Fruit fly (Drosophila melanogaster): ENCODE measurements around the gene CG17477.

CG17477 gene

DNA sequence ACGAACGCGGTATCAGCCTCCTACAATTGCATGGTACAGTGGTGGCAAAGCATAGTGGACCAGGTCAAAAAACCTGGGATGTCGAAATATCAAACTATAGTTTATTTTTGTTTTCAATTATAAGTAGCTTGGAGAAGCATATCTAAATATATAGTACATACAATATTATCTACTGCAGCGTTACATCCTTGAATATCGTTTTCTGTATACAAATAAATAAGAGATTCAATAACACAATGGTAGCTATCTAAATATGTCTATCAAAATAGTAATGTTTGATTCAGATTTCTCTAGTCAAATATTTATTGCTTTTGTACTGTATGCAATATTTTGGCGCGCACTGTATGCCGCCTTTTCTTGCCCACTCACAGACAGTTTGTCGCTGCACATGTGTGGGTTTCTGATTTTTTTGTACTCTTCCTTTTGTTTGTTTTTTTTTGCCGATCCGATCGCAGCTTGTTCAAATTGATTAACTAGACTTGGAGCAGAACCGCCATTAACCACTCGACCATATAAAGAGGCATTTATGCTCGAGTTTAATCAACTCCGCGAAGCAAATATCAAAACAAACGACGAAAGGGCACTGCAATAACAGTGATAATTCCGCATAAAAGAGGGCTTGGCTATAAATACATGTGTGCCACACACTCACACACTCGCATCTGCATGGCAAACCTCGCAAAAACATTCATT lies 45.9 kb downstream of the CG17477 start (continued):
- TF ChIP-seq mld (GFP tag; IDR thresholded peaks at IDR 0.05; ENCODE audit: partially characterized antibody), result no peak
- TF ChIP-seq hkb (optimal IDR thresholded peaks at IDR 0.05), result no peak
- TF ChIP-seq hkb (GFP tag; IDR thresholded peaks at IDR 0.05), result peak; percentile 98
- peak; percentile 94 for TF ChIP-seq lmd (GFP tag; IDR thresholded peaks at IDR 0.05)
- TF ChIP-seq vvl (GFP tag; IDR thresholded peaks at IDR 0.05), result peak; percentile 96
- peak; percentile 9 for TF ChIP-seq HmgD (GFP tag; optimal IDR thresholded peaks at IDR 0.05)
- peak; percentile 92 for TF ChIP-seq slou (GFP tag; optimal IDR thresholded peaks at IDR 0.05)
- TF ChIP-seq Poxn (GFP tag; IDR thresholded peaks at IDR 0.05), result peak; percentile 56
- peak; percentile 79 for TF ChIP-seq CG17912 (GFP tag; optimal IDR thresholded peaks at IDR 0.05)
- peak; percentile 87 for TF ChIP-seq CG4854 (GFP tag; optimal IDR thresholded peaks at IDR 0.05)
- peak; percentile 87 for TF ChIP-seq Mad (GFP tag; optimal IDR thresholded peaks at IDR 0.05)
- peak in 1 of 2 experiments; percentile 53 for TF ChIP-seq crp (GFP tag; optimal IDR thresholded peaks at IDR 0.05)
- TF ChIP-seq fd96Cb (tag; optimal IDR thresholded peaks at IDR 0.05), result peak; percentile 94
- TF ChIP-seq ewg (GFP tag; optimal IDR thresholded peaks at IDR 0.05), result peak; percentile 90
- peak; percentile 82 for TF ChIP-seq zen (tag; optimal IDR thresholded peaks at IDR 0.05)
- TF ChIP-seq CG3838 (GFP tag; optimal IDR thresholded peaks at IDR 0.05), result peak; percentile 90
- TF ChIP-seq Vsx1 (GFP tag; optimal IDR thresholded peaks at IDR 0.05), result peak; percentile 92
- TF ChIP-seq Hmx (GFP tag; optimal IDR thresholded peaks at IDR 0.05), result peak; percentile 83
- peak; percentile 86 for TF ChIP-seq zfh2 (GFP tag; optimal IDR thresholded peaks at IDR 0.05)
- peak; percentile 90 for TF ChIP-seq CG11456 (GFP tag; IDR thresholded peaks at IDR 0.05)
- no peak for TF ChIP-seq br (optimal IDR thresholded peaks at IDR 0.05)
- peak; percentile 88 for TF ChIP-seq CG10147 (GFP tag; optimal IDR thresholded peaks at IDR 0.05)
- TF ChIP-seq CG12744 (GFP tag; optimal IDR thresholded peaks at IDR 0.05), result peak; percentile 90
- TF ChIP-seq CTCF (GFP tag; optimal IDR thresholded peaks at IDR 0.05), result peak; percentile 71
- TF ChIP-seq Atf3 (GFP tag; optimal IDR thresholded peaks at IDR 0.05), result peak; percentile 85
- peak in 1 of 3 experiments; percentile 86 for TF ChIP-seq Stat92E (GFP tag; optimal IDR thresholded peaks at IDR 0.05)
- TF ChIP-seq chm (GFP tag; IDR thresholded peaks at IDR 0.05), result peak; percentile 87
- TF ChIP-seq CG7372 (GFP tag; IDR thresholded peaks at IDR 0.05), result peak; percentile 88
- peak; percentile 91 for TF ChIP-seq CG18764 (GFP tag; optimal IDR thresholded peaks at IDR 0.05)
- peak; percentile 69 for TF ChIP-seq Fer2 (tag; optimal IDR thresholded peaks at IDR 0.05)
- peak; percentile 74 for TF ChIP-seq CG4617 (GFP tag; optimal IDR thresholded peaks at IDR 0.05; ENCODE audit: borderline replicate concordance)
- TF ChIP-seq CG12219 (GFP tag; optimal IDR thresholded peaks at IDR 0.05), result peak; percentile 95
- peak; percentile 85 for TF ChIP-seq trh (GFP tag; optimal IDR thresholded peaks at IDR 0.05)
- TF ChIP-seq CG1529 (GFP tag; optimal IDR thresholded peaks at IDR 0.05), result peak; percentile 96
- peak; percentile 94 for TF ChIP-seq Six4 (GFP tag; optimal IDR thresholded peaks at IDR 0.05)
- peak; percentile 88 for TF ChIP-seq sqz (GFP tag; optimal IDR thresholded peaks at IDR 0.05)
- peak; percentile 86 for TF ChIP-seq jing (GFP tag; optimal IDR thresholded peaks at IDR 0.05)
- peak; percentile 79 for TF ChIP-seq CHES-1-like (GFP tag; optimal IDR thresholded peaks at IDR 0.05)
- peak; percentile 98 for TF ChIP-seq CG12391 (tag; optimal IDR thresholded peaks at IDR 0.05)
- peak; percentile 96 for TF ChIP-seq CG15269 (tag; optimal IDR thresholded peaks at IDR 0.05)
- peak; percentile 79 for TF ChIP-seq CG16779 (GFP tag; IDR thresholded peaks at IDR 0.05)
- TF ChIP-seq CG9609 (GFP tag; optimal IDR thresholded peaks at IDR 0.05), result peak; percentile 87
- TF ChIP-seq CG4360 (GFP tag; IDR thresholded peaks at IDR 0.05), result peak; percentile 69
- peak; percentile 98 for TF ChIP-seq gem (tag; optimal IDR thresholded peaks at IDR 0.05)
- TF ChIP-seq CG10209 (GFP tag; optimal IDR thresholded peaks at IDR 0.05), result peak; percentile 96
- peak; percentile 93 for TF ChIP-seq Camta (GFP tag; optimal IDR thresholded peaks at IDR 0.05)
- peak; percentile 88 for TF ChIP-seq CG34376 (GFP tag; optimal IDR thresholded peaks at IDR 0.05)
- TF ChIP-seq gsb (GFP tag; IDR thresholded peaks at IDR 0.05), result peak; percentile 84
- peak; percentile 97 for TF ChIP-seq Hmr (GFP tag; optimal IDR thresholded peaks at IDR 0.05)
- peak; percentile 96 for TF ChIP-seq CG4424 (GFP tag; optimal IDR thresholded peaks at IDR 0.05)
- TF ChIP-seq MBD-R2 (GFP tag; IDR thresholded peaks at IDR 0.05), result peak; percentile 66; the same call in 1 of the 2 replicates

Measured in whole organism, embryonic.